Fruit fly (Drosophila melanogaster): ENCODE results near the gene foxo.

dm6 chr3R:14028158-14028557 lies 28.6 kb upstream of the foxo start:
- TF ChIP-seq pan (optimal IDR thresholded peaks at IDR 0.05): no peak
- TF ChIP-seq psq (optimal IDR thresholded peaks at IDR 0.05): no peak
- no peak for TF ChIP-seq Dll (optimal IDR thresholded peaks at IDR 0.05)
- no peak for TF ChIP-seq usp (GFP tag; optimal IDR thresholded peaks at IDR 0.05)
- TF ChIP-seq CG8478 (optimal IDR thresholded peaks at IDR 0.05): no peak
- no peak for TF ChIP-seq EcR (GFP tag; optimal IDR thresholded peaks at IDR 0.05)
